Fruit fly (Drosophila melanogaster) whole organism, prepupa: ENCODE measurements around the gene CG42460.

ENCODE experiments used
- Blimp-1 ChIP-seq: fragments of 200-800 bp; sonication (Bioruptor generic); optimal IDR thresholded peaks from 3 replicates; lab custom pipeline; 2017; ENCODE audit warnings: missing biosample characterization, missing genetic modification characterization, mild to moderate bottlenecking, moderate library complexity, missing genetic modification reagents
- CG10631 ChIP-seq: fragments of 200-800 bp; sonication (Bioruptor generic); optimal IDR thresholded peaks from 2 replicates; lab custom pipeline; 2016; ENCODE audit warnings: missing biosample characterization, missing genetic modification characterization
- CG11294 ChIP-seq: fragments of 200-800 bp; sonication (Bioruptor generic); IDR thresholded peaks from 2 replicates; pipeline ENCODE4 v1.3.6; 2022; ENCODE audit warnings: missing biosample characterization, missing genetic modification characterization
- CG11902 ChIP-seq: fragments of 200-800 bp; sonication (Bioruptor generic); optimal IDR thresholded peaks from 3 replicates; lab custom pipeline; 2016; ENCODE audit warnings: missing biosample characterization, missing genetic modification characterization
- CG16779 ChIP-seq: fragments of 200-800 bp; sonication (Bioruptor generic); optimal IDR thresholded peaks from 3 replicates; lab custom pipeline; 2017; ENCODE audit warnings: missing biosample characterization, mild to moderate bottlenecking, missing genetic modification characterization
- CG3032 ChIP-seq: fragments of 200-800 bp; optimal IDR thresholded peaks from 2 replicates; lab custom pipeline; 2019; ENCODE audit warnings: missing biosample characterization, mild to moderate bottlenecking, missing genetic modification characterization, moderate library complexity
- CG31627 ChIP-seq: fragments of 200-800 bp; sonication (Bioruptor generic); optimal IDR thresholded peaks from 3 replicates; lab custom pipeline; 2016; ENCODE audit warnings: missing biosample characterization, missing genetic modification characterization
- CG32006 ChIP-seq: fragments of 200-800 bp; sonication (Bioruptor generic); optimal IDR thresholded peaks from 3 replicates; lab custom pipeline; 2017; ENCODE audit warnings: missing biosample characterization, mild to moderate bottlenecking, missing genetic modification characterization
- CG34406 ChIP-seq: fragments of 200-800 bp; sonication (Bioruptor generic); optimal IDR thresholded peaks from 3 replicates; lab custom pipeline; 2016; ENCODE audit warnings: missing biosample characterization, missing genetic modification characterization
- CG4318 ChIP-seq: fragments of 200-800 bp; sonication (Bioruptor generic); optimal IDR thresholded peaks from 3 replicates; lab custom pipeline; 2017; ENCODE audit warnings: missing biosample characterization, mild to moderate bottlenecking, missing genetic modification characterization
- CG6163 ChIP-seq: fragments of 200-800 bp; sonication (Bioruptor generic); IDR thresholded peaks from 3 replicates; pipeline ENCODE4 v1.3.6; 2022; ENCODE audit warnings: missing biosample characterization, missing genetic modification characterization
- CG6792 ChIP-seq: fragments of 200-800 bp; sonication (Bioruptor generic); optimal IDR thresholded peaks from 3 replicates; lab custom pipeline; 2016; ENCODE audit warnings: missing biosample characterization, missing genetic modification characterization
- CG6808 ChIP-seq: fragments of 200-800 bp; sonication (Bioruptor generic); optimal IDR thresholded peaks from 3 replicates; lab custom pipeline; 2017; ENCODE audit warnings: missing biosample characterization, missing genetic modification characterization, mild to moderate bottlenecking, moderate library complexity, missing genetic modification reagents
- CG7368 ChIP-seq: fragments of 200-800 bp; sonication (Bioruptor generic); optimal IDR thresholded peaks from 3 replicates; lab custom pipeline; 2016; ENCODE audit warnings: missing biosample characterization, missing genetic modification characterization
- CG8319 ChIP-seq: fragments of 200-800 bp; sonication (Bioruptor generic); optimal IDR thresholded peaks from 3 replicates; lab custom pipeline; 2016; ENCODE audit warnings: missing biosample characterization, missing genetic modification characterization
- CG8632 ChIP-seq: fragments of 200-800 bp; sonication (Bioruptor generic); optimal IDR thresholded peaks from 3 replicates; lab custom pipeline; 2016; ENCODE audit warnings: missing biosample characterization, missing genetic modification characterization
- Eip75B ChIP-seq: fragments of 200-800 bp; sonication (Bioruptor generic); optimal IDR thresholded peaks from 3 replicates; lab custom pipeline; 2016; ENCODE audit warnings: missing biosample characterization, missing genetic modification characterization
- Eip78C ChIP-seq: fragments of 200-800 bp; sonication (Bioruptor generic); peaks from one replicate; lab custom pipeline; 2016; ENCODE audit warnings: missing biosample characterization, missing genetic modification characterization
- Eip93F ChIP-seq: fragments of 200-800 bp; sonication (Bioruptor generic); optimal IDR thresholded peaks from 2 replicates; lab custom pipeline; 2016; ENCODE audit warnings: missing biosample characterization, mild to moderate bottlenecking, missing genetic modification characterization
- Ets21C ChIP-seq: fragments of 200-800 bp; sonication (Bioruptor generic); optimal IDR thresholded peaks from 3 replicates; lab custom pipeline; 2016; ENCODE audit warnings: missing biosample characterization, missing genetic modification characterization
- Gug ChIP-seq: fragments of 200-800 bp; sonication (Bioruptor generic); IDR thresholded peaks from 2 replicates; pipeline ENCODE4 v1.3.6; 2022; ENCODE audit warnings: missing biosample characterization, missing genetic modification characterization
- Hr38 ChIP-seq: sonication (Bioruptor generic); optimal IDR thresholded peaks from 2 replicates; lab custom pipeline; 2016; ENCODE audit warnings: missing biosample characterization, missing genetic modification characterization
- Hr39 ChIP-seq: fragments of 200-800 bp; sonication (Bioruptor generic); optimal IDR thresholded peaks from 2 replicates; lab custom pipeline; 2016; ENCODE audit warnings: missing biosample characterization, missing genetic modification characterization
- Hr4 ChIP-seq: fragments of 200-800 bp; sonication (Bioruptor generic); optimal IDR thresholded peaks from 3 replicates; lab custom pipeline; 2016; ENCODE audit warnings: missing biosample characterization, missing genetic modification characterization
- Met ChIP-seq: fragments of 200-800 bp; sonication (Bioruptor generic); optimal IDR thresholded peaks from 3 replicates; lab custom pipeline; 2016; ENCODE audit warnings: missing biosample characterization, missing genetic modification characterization
- OdsH ChIP-seq: fragments of 200-800 bp; sonication (Bioruptor generic); optimal IDR thresholded peaks from 3 replicates; lab custom pipeline; 2016; ENCODE audit warnings: missing biosample characterization, missing genetic modification characterization
- Smox ChIP-seq: fragments of 200-800 bp; sonication (Bioruptor generic); optimal IDR thresholded peaks from 3 replicates; lab custom pipeline; 2016; ENCODE audit warnings: missing biosample characterization, missing genetic modification characterization
- Sox102F ChIP-seq: fragments of 200-800 bp; sonication (Bioruptor generic); optimal IDR thresholded peaks from 2 replicates; lab custom pipeline; 2016; ENCODE audit warnings: missing biosample characterization, mild to moderate bottlenecking, missing genetic modification characterization
- Sox14 ChIP-seq: fragments of 200-800 bp; sonication (Bioruptor generic); optimal IDR thresholded peaks from 3 replicates; lab custom pipeline; 2016; ENCODE audit warnings: missing biosample characterization, missing genetic modification characterization
- achi ChIP-seq: fragments of 200-800 bp; sonication (Bioruptor generic); optimal IDR thresholded peaks from 3 replicates; lab custom pipeline; 2016; ENCODE audit warnings: missing biosample characterization, missing genetic modification characterization
- acj6 ChIP-seq: fragments of 200-800 bp; sonication (Bioruptor generic); optimal IDR thresholded peaks from 3 replicates; lab custom pipeline; 2016; ENCODE audit warnings: missing biosample characterization, missing genetic modification characterization
- cyc ChIP-seq: fragments of 200-800 bp; sonication (Bioruptor generic); optimal IDR thresholded peaks from 3 replicates; lab custom pipeline; 2016; ENCODE audit warnings: missing biosample characterization, missing genetic modification characterization
- dsx ChIP-seq: fragments of 200-800 bp; optimal IDR thresholded peaks from 3 replicates; lab custom pipeline; 2019; ENCODE audit warnings: missing biosample characterization, mild to moderate bottlenecking, missing genetic modification characterization, moderate library complexity; ENCODE audit not compliant: poor library complexity, severe bottlenecking
- esn ChIP-seq: fragments of 200-800 bp; sonication (Bioruptor generic); optimal IDR thresholded peaks from 2 replicates; lab custom pipeline; 2016; ENCODE audit warnings: missing biosample characterization, mild to moderate bottlenecking, missing genetic modification characterization, moderate library complexity
- fd59A ChIP-seq: fragments of 200-800 bp; sonication (Bioruptor generic); optimal IDR thresholded peaks from 2 replicates; lab custom pipeline; 2017; ENCODE audit warnings: missing biosample characterization, mild to moderate bottlenecking, missing genetic modification characterization, missing genetic modification reagents
- fd85E ChIP-seq: fragments of 200-800 bp; sonication (Bioruptor generic); optimal IDR thresholded peaks from 3 replicates; lab custom pipeline; 2016; ENCODE audit warnings: missing biosample characterization, missing genetic modification characterization
- fkh ChIP-seq: fragments of 200-800 bp; sonication (Bioruptor generic); optimal IDR thresholded peaks from 3 replicates; lab custom pipeline; 2017; ENCODE audit warnings: missing biosample characterization, mild to moderate bottlenecking, missing genetic modification characterization, moderate library complexity
- lz ChIP-seq: fragments of 200-800 bp; sonication (Bioruptor generic); optimal IDR thresholded peaks from 3 replicates; lab custom pipeline; 2016; ENCODE audit warnings: missing biosample characterization, missing genetic modification characterization
- net ChIP-seq: fragments of 200-800 bp; sonication (Bioruptor generic); optimal IDR thresholded peaks from 3 replicates; lab custom pipeline; 2016; ENCODE audit warnings: missing biosample characterization, missing genetic modification characterization
- pdm3 ChIP-seq: fragments of 200-800 bp; sonication (Bioruptor generic); optimal IDR thresholded peaks from 3 replicates; lab custom pipeline; 2016; ENCODE audit warnings: missing biosample characterization, missing genetic modification characterization
- salr ChIP-seq, 2 experiments: fragments of 200-800 bp; sonication (Bioruptor generic); optimal IDR thresholded peaks; 3 replicates each; lab custom pipeline; 2016 to 2018; ENCODE audit warnings: missing biosample characterization in 2 of 2, missing genetic modification characterization in 2 of 2, mild to moderate bottlenecking in 1 of 2
- spab ChIP-seq: fragments of 200-800 bp; sonication (Bioruptor generic); optimal IDR thresholded peaks from 2 replicates; lab custom pipeline; 2017; ENCODE audit warnings: missing biosample characterization, mild to moderate bottlenecking, missing genetic modification characterization, missing genetic modification reagents
- ss ChIP-seq, 2 experiments: fragments of 200-800 bp; sonication (Bioruptor generic); optimal IDR thresholded peaks; 2 replicates in 1 of 2; 3 replicates in 1 of 2; lab custom pipeline; 2017 to 2018; ENCODE audit warnings: mild to moderate bottlenecking in 2 of 2, missing biosample characterization in 2 of 2, missing genetic modification characterization in 2 of 2, moderate library complexity in 1 of 2
- svp ChIP-seq: fragments of 200-800 bp; sonication (Bioruptor generic); peaks from one replicate; lab custom pipeline; 2016; ENCODE audit warnings: missing biosample characterization, missing genetic modification characterization

The CG42460 gene

dm6 chr2L:3356193-3356645 lies 32.1 kb downstream of the CG42460 start (continued):
- TF ChIP-seq esn (GFP tag; lab: Kevin White, UChicago) (no peak), CG8319 (GFP tag; lab: Kevin White, UChicago) (peak; percentile 4), Hr39 (GFP tag; lab: Kevin White, UChicago) (no peak), Ets21C (GFP tag; lab: Kevin White, UChicago) (no peak), Sox102F (GFP tag; lab: Kevin White, UChicago) (no peak), fd85E (GFP tag; lab: Kevin White, UChicago) (no peak), Sox14 (GFP tag; lab: Kevin White, UChicago) (peak; percentile 30), fd59A (GFP tag; lab: Kevin White, UChicago) (peak; percentile 47), ss (GFP tag; optimal IDR thresholded peaks at IDR 0.05; lab: Kevin White, UChicago) (peak; percentile 98 to 99), Eip93F (GFP tag; lab: Kevin White, UChicago) (no peak), CG6792 (GFP tag; lab: Kevin White, UChicago) (peak; percentile 31), CG4318 (GFP tag; lab: Kevin White, UChicago) (peak; percentile 35)

- no peak for TF ChIP-seq net (GFP tag; lab: Kevin White, UChicago)
Observed at dm6 chr2L:3355791-3356190, 32.5 kb downstream of the CG42460 start.

dm6 chr2L:3354642-3355380 lies 33.5 kb downstream of the CG42460 start, which contains the start of gene E23:
Gene E23 (minus strand): TSS chr2L:3354829.
- TF ChIP-seq acj6 (GFP tag; lab: Kevin White, UChicago): peak; percentile 99
- peak; percentile 99 for TF ChIP-seq CG8632
- peak; percentile 92 for TF ChIP-seq fd85E (GFP tag; lab: Kevin White, UChicago)
- TF ChIP-seq Met: peak; percentile 98
- TF ChIP-seq CG3032: peak; percentile 98
- TF ChIP-seq CG4318 (GFP tag; lab: Kevin White, UChicago): peak; percentile 99
- peak; percentile 97 for TF ChIP-seq CG16779
- TF ChIP-seq dsx (GFP tag; lab: Kevin White, UChicago): peak; percentile 97
- TF ChIP-seq net (GFP tag; lab: Kevin White, UChicago): peak; percentile 99
- TF ChIP-seq salr (GFP tag; optimal IDR thresholded peaks at IDR 0.05; lab: Kevin White, UChicago): peak; percentile 93 to 99
- peak; percentile 97 for TF ChIP-seq CG7368 (GFP tag; lab: Kevin White, UChicago)
- peak; percentile 97 for TF ChIP-seq spab (GFP tag; lab: Kevin White, UChicago)
- peak; percentile 95 for TF ChIP-seq Hr39 (GFP tag; lab: Kevin White, UChicago)
- TF ChIP-seq CG11902: peak; percentile 92
- TF ChIP-seq CG34406 (GFP tag; lab: Kevin White, UChicago): peak; percentile 99
- TF ChIP-seq CG11294: peak; percentile 95
- TF ChIP-seq Eip93F (GFP tag; lab: Kevin White, UChicago): peak; percentile 97
- TF ChIP-seq Eip78C (GFP tag; lab: Kevin White, UChicago): peak; percentile 100
- peak; percentile 98 for TF ChIP-seq Hr4
- peak; percentile 98 for TF ChIP-seq CG6163 (GFP tag; lab: Robert Waterston, UW)
- TF ChIP-seq CG10631: peak; percentile 99
- TF ChIP-seq Sox102F (GFP tag; lab: Kevin White, UChicago): peak; percentile 98
- TF ChIP-seq Gug (GFP tag; lab: Robert Waterston, UW): peak; percentile 98
- peak; percentile 98 for TF ChIP-seq achi (GFP tag; lab: Kevin White, UChicago)
- TF ChIP-seq Ets21C (GFP tag; lab: Kevin White, UChicago): peak; percentile 92
- no peak for TF ChIP-seq Hr38 (GFP tag; lab: Kevin White, UChicago)
- TF ChIP-seq cyc (GFP tag; lab: Kevin White, UChicago): peak; percentile 96
- peak; percentile 99 for TF ChIP-seq esn (GFP tag; lab: Kevin White, UChicago)
- peak; percentile 98 for TF ChIP-seq pdm3
- TF ChIP-seq Smox (GFP tag; lab: Kevin White, UChicago): peak; percentile 98
- TF ChIP-seq fkh (GFP tag; lab: Kevin White, UChicago): peak; percentile 98
- TF ChIP-seq CG32006: peak; percentile 100
- peak; percentile 98 for TF ChIP-seq Eip75B (GFP tag; lab: Kevin White, UChicago)
- peak; percentile 90 for TF ChIP-seq Blimp-1 (GFP tag; lab: Kevin White, UChicago)
- peak; percentile 97 for TF ChIP-seq CG31627
- peak; percentile 99 for TF ChIP-seq svp
- TF ChIP-seq lz (GFP tag; lab: Kevin White, UChicago): peak; percentile 98
- TF ChIP-seq CG6808 (GFP tag; lab: Kevin White, UChicago): peak; percentile 95
- TF ChIP-seq OdsH (GFP tag; lab: Kevin White, UChicago): peak; percentile 99
